Fruit fly (Drosophila melanogaster) whole organism: ENCODE measurements around the gene Gr22c.

Experiments used
- Dll ChIP-seq: fragments of >200 bp; optimal IDR thresholded peaks from 2 replicates; lab custom pipeline; 2017
- EcR ChIP-seq, 2 experiments: fragments of >200 bp; optimal IDR thresholded peaks; 2 replicates each; lab custom pipeline; 2017; ENCODE audit warnings: missing biosample characterization in 2 of 2, missing genetic modification characterization in 2 of 2, missing genetic modification reagents in 2 of 2
- pan ChIP-seq: fragments of >200 bp; optimal IDR thresholded peaks from 2 replicates; lab custom pipeline; 2017
- psq ChIP-seq: fragments of >200 bp; optimal IDR thresholded peaks from 2 replicates; lab custom pipeline; 2017
- usp ChIP-seq: fragments of >200 bp; optimal IDR thresholded peaks from 2 replicates; lab custom pipeline; 2017; ENCODE audit warnings: missing biosample characterization, missing genetic modification characterization, mixed read lengths

DNA sequence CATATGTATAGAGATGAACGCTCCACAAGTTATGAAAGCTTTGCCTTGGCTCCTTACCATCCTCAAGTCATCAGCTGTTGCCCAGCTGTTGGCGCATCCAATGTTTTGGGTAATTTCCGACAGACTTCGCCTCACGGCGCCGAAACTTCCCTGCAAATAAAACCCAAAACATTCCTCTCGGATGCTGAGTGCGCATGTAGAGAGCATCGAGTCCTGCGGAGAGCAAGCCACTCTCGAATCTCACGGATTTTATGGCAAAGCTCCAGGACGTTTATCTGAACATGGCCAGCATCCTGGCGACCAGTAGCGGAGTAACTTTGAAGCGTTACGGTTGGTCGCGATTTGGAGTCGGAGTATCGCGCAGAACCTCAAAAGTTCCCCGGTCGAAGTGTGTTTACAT lies 44.6 kb upstream of the Gr22c start, which contains the start of gene wry:
- no peak for TF ChIP-seq psq
- no peak for TF ChIP-seq pan (lab: Kevin White, UChicago)
- no peak for TF ChIP-seq usp
- no peak for TF ChIP-seq EcR (GFP tag; optimal IDR thresholded peaks at IDR 0.05; lab: Kevin White, UChicago)
- no peak for TF ChIP-seq Dll (lab: Kevin White, UChicago)
